Fruit fly (Drosophila melanogaster): ENCODE measurements around the gene Syn1.

The Syn1 gene

DNA sequence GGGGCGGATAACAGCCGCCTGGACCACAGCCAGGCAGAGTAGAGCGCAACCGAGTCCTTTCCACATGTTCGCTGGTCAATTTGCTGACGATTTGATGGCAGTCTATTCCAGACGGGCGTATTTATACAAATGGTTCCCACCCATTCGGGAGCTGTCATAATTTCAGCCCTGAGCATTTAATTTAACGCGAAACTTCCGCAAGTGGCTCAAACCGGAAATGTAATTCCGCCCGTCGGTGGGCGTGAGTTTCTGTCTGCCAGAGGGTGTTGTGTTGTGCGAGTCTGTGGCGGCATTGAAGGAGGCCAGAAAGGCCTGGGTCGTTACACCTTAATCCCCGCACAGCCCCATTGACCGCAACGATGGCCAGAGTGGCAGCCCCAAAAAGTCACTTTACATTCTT, 26.2 kb downstream of the Syn1 start, which contains the start of gene CG14565:
Gene CG14565 (minus strand): TSS at position 101 of the 400 bp plus-strand sequence.
- TF ChIP-seq fd59A (GFP tag; optimal IDR thresholded peaks at IDR 0.05) (no peak), CG4318 (GFP tag; optimal IDR thresholded peaks at IDR 0.05) (no peak), lz (GFP tag; optimal IDR thresholded peaks at IDR 0.05) (no peak), CG10631 (GFP tag; optimal IDR thresholded peaks at IDR 0.05) (no peak), CG6792 (GFP tag; optimal IDR thresholded peaks at IDR 0.05) (no peak), Hr39 (GFP tag; optimal IDR thresholded peaks at IDR 0.05) (no peak), Blimp-1 (GFP tag; optimal IDR thresholded peaks at IDR 0.05) (no peak), net (GFP tag; optimal IDR thresholded peaks at IDR 0.05) (no peak), OdsH (GFP tag; optimal IDR thresholded peaks at IDR 0.05) (no peak), CG6808 (GFP tag; optimal IDR thresholded peaks at IDR 0.05) (no peak), spab (GFP tag; optimal IDR thresholded peaks at IDR 0.05) (no peak), dsx (GFP tag; optimal IDR thresholded peaks at IDR 0.05; ENCODE audit: poor library complexity, severe bottlenecking) (no peak), CG3032 (tag; optimal IDR thresholded peaks at IDR 0.05) (no peak), CG31627 (GFP tag; optimal IDR thresholded peaks at IDR 0.05) (no peak), Hr38 (GFP tag; optimal IDR thresholded peaks at IDR 0.05) (no peak), CG6854 (GFP tag; optimal IDR thresholded peaks at IDR 0.05) (no peak)

- TF ChIP-seq Hr39 (GFP tag; optimal IDR thresholded peaks at IDR 0.05) (no peak), Hr38 (GFP tag; optimal IDR thresholded peaks at IDR 0.05) (no peak), Blimp-1 (GFP tag; optimal IDR thresholded peaks at IDR 0.05) (no peak), cyc (GFP tag; optimal IDR thresholded peaks at IDR 0.05) (no peak), pdm3 (GFP tag; optimal IDR thresholded peaks at IDR 0.05) (no peak), CG8632 (GFP tag; optimal IDR thresholded peaks at IDR 0.05) (no peak), eg (GFP tag; IDR thresholded peaks at IDR 0.05) (no peak), CG6808 (GFP tag; optimal IDR thresholded peaks at IDR 0.05) (no peak), svp (GFP tag) (no peak), CG6854 (GFP tag; optimal IDR thresholded peaks at IDR 0.05) (no peak), spab (GFP tag; optimal IDR thresholded peaks at IDR 0.05) (no peak), CG11762 (GFP tag; optimal IDR thresholded peaks at IDR 0.05; ENCODE audit: insufficient read depth) (no peak), CG7368 (GFP tag; optimal IDR thresholded peaks at IDR 0.05) (no peak), CG6163 (GFP tag; IDR thresholded peaks at IDR 0.05) (no peak), CG10631 (GFP tag; optimal IDR thresholded peaks at IDR 0.05) (no peak), esn (GFP tag; optimal IDR thresholded peaks at IDR 0.05) (no peak), CG10669 (GFP tag; optimal IDR thresholded peaks at IDR 0.05) (no peak)
Observed at dm6 chr3L:21741234-21741633, 29.1 kb downstream of the Syn1 start, which contains the start of gene CG14572. Gene CG14572, plus strand, starts transcription at chr3L:21741534.

dm6 chr3L:21740209-21740608, 30.1 kb downstream of the Syn1 start, which contains the start of gene CG14566:
Gene CG14566, minus strand, starts transcription at chr3L:21740309.
- TF ChIP-seq CG6276 (GFP tag; optimal IDR thresholded peaks at IDR 0.05): no peak
- no peak for TF ChIP-seq CG6792 (GFP tag; optimal IDR thresholded peaks at IDR 0.05)
- no peak for TF ChIP-seq lz (GFP tag; optimal IDR thresholded peaks at IDR 0.05)
- TF ChIP-seq CG15336 (GFP tag; IDR thresholded peaks at IDR 0.05): no peak
- no peak for TF ChIP-seq salr (GFP tag; optimal IDR thresholded peaks at IDR 0.05)
- no peak for TF ChIP-seq Hr4 (GFP tag; optimal IDR thresholded peaks at IDR 0.05)
- no peak for TF ChIP-seq CG10631 (GFP tag; optimal IDR thresholded peaks at IDR 0.05)
- TF ChIP-seq vri (GFP tag; optimal IDR thresholded peaks at IDR 0.05): no peak
- TF ChIP-seq CG3032 (tag; optimal IDR thresholded peaks at IDR 0.05): no peak
- TF ChIP-seq CG32006 (GFP tag; optimal IDR thresholded peaks at IDR 0.05): no peak
- TF ChIP-seq CG16779 (tag; optimal IDR thresholded peaks at IDR 0.05): no peak
- TF ChIP-seq Lpt (GFP tag; optimal IDR thresholded peaks at IDR 0.05): no peak
- no peak for TF ChIP-seq Met (GFP tag; optimal IDR thresholded peaks at IDR 0.05)
- TF ChIP-seq ss (GFP tag; optimal IDR thresholded peaks at IDR 0.05): no peak
- TF ChIP-seq CG6163 (GFP tag; IDR thresholded peaks at IDR 0.05): no peak

Data from whole organism, prepupa.